Worm (Caenorhabditis elegans): Measurements from ENCODE around the gene rpi-1.

ce11 chrII:13998964-13999363 lies 36.7 kb upstream of the rpi-1 start, which contains the start of gene F01D5.2:
- no peak for TF ChIP-seq attf-6 (GFP tag; IDR thresholded peaks at IDR 0.05)
- no peak for TF ChIP-seq zfh-2 (GFP tag; conservative IDR thresholded peaks at IDR 0.05)
- TF ChIP-seq lin-54 (GFP tag; optimal IDR thresholded peaks at IDR 0.05): no peak
- no peak for TF ChIP-seq unc-130 (GFP tag; optimal IDR thresholded peaks at IDR 0.05)
- no peak for TF ChIP-seq nfya-1 (tag; optimal IDR thresholded peaks at IDR 0.05; ENCODE audit: borderline replicate concordance, insufficient read depth)
- no peak for TF ChIP-seq die-1 (tag; optimal IDR thresholded peaks at IDR 0.05)
- TF ChIP-seq attf-5 (GFP tag; optimal IDR thresholded peaks at IDR 0.05): no peak
- TF ChIP-seq F55B11.4 (tag; optimal IDR thresholded peaks at IDR 0.05; ENCODE audit: borderline replicate concordance, insufficient read depth): no peak
